Worm (Caenorhabditis elegans): ENCODE measurements around the gene W10G11.19.

Gene W10G11.19

DNA sequence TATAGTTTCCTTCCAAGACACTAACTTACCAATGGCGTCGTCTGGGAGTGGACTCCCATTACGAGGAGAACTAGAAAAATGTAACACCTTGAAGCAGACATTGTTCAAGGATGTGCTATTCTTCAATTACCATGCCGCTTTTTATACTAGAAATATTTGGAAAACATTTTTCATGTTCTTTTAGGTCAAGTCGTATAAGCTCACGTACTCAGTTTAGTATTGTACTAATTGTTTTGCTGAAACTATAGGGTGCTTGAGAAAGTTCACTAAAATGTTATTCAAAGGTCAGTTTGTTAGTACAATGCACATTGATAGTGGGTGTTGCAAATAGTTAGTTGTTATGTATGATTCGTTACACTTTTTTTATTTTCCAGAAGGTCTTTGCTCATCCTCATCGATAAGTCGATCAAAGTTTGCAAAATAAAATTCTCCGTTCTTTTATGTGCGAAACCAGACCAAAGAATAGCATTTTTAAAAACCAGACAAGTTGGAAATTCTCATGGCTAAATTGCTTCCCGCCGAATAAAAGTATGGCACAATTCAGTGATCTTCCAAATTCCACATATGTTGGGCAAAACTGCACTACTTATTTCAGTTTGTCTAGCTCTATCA, 20.6 kb downstream of the W10G11.19 start, which contains the start of the genes clec-128 and clec-129:
TSS of gene clec-128 (minus strand) at position 101 of the 612 bp plus-strand sequence.
TSS of gene clec-129 (plus strand) at position 562 of the 612 bp plus-strand sequence.
- TF ChIP-seq hlh-6 (tag; optimal IDR thresholded peaks at IDR 0.05), result no peak
- no peak for TF ChIP-seq rnt-1 (tag; optimal IDR thresholded peaks at IDR 0.05)
- no peak for TF ChIP-seq hlh-8 (tag; optimal IDR thresholded peaks at IDR 0.05)
- TF ChIP-seq ceh-14 (tag; optimal IDR thresholded peaks at IDR 0.05), result no peak
- TF ChIP-seq unc-3 (GFP tag; conservative IDR thresholded peaks at IDR 0.05), result no peak
- no peak for TF ChIP-seq unc-3 (tag; optimal IDR thresholded peaks at IDR 0.05)
- no peak for TF ChIP-seq ceh-2 (tag; optimal IDR thresholded peaks at IDR 0.05)
- no peak for TF ChIP-seq sox-4 (tag; optimal IDR thresholded peaks at IDR 0.05)
- TF ChIP-seq elt-2 (tag; optimal IDR thresholded peaks at IDR 0.05), result no peak
- TF ChIP-seq syd-9 (tag; optimal IDR thresholded peaks at IDR 0.05), result no peak
- no peak for TF ChIP-seq ets-4 (tag; optimal IDR thresholded peaks at IDR 0.05)
- no peak for TF ChIP-seq dmd-4 (tag; optimal IDR thresholded peaks at IDR 0.05; ENCODE audit: borderline replicate concordance)
- TF ChIP-seq pqm-1 (tag; optimal IDR thresholded peaks at IDR 0.05), result no peak

DNA sequence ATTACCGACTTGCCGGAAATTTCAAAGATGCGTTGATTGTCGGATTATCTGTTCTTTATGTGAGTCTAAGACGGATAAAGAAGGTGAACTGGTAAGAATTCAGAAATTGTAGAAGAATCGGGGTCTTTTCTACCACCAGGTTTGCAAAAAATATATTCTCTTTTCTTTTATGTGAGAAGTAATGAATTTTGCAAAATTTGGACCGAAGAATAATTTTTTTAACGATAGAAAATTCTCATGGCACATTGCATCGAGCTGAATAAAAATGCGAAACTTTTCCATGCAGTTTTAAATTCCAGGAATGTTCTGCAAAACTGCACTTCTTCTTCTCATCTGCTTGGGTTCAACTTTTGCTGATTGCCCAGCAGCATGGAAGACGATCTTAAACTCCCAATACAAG, 22.8 kb downstream of the W10G11.19 start, which contains the start of gene clec-130:
TSS of gene clec-130 (plus strand) at position 301 of the 400 bp plus-strand sequence.
- no peak for TF ChIP-seq unc-3 (GFP tag; conservative IDR thresholded peaks at IDR 0.05)
- no peak for TF ChIP-seq unc-3 (tag; optimal IDR thresholded peaks at IDR 0.05)
- TF ChIP-seq nhr-11 (tag; optimal IDR thresholded peaks at IDR 0.05), result no peak
- TF ChIP-seq tbx-2 (tag; optimal IDR thresholded peaks at IDR 0.05), result no peak
- no peak for TF ChIP-seq hlh-15 (tag; optimal IDR thresholded peaks at IDR 0.05)
- TF ChIP-seq F13H6.1 (tag; optimal IDR thresholded peaks at IDR 0.05), result no peak
- TF ChIP-seq Y22D7AL.16 (tag; optimal IDR thresholded peaks at IDR 0.05), result no peak
- no peak for TF ChIP-seq pqm-1 (tag; optimal IDR thresholded peaks at IDR 0.05)
- no peak for TF ChIP-seq ceh-19 (GFP tag; optimal IDR thresholded peaks at IDR 0.05)
- no peak for TF ChIP-seq K09A11.1 (tag; optimal IDR thresholded peaks at IDR 0.05; ENCODE audit: insufficient read depth)
- TF ChIP-seq ahr-1 (tag; optimal IDR thresholded peaks at IDR 0.05), result no peak
- TF ChIP-seq rnt-1 (tag; optimal IDR thresholded peaks at IDR 0.05), result no peak
- no peak for TF ChIP-seq ceh-24 (tag; optimal IDR thresholded peaks at IDR 0.05)

DNA sequence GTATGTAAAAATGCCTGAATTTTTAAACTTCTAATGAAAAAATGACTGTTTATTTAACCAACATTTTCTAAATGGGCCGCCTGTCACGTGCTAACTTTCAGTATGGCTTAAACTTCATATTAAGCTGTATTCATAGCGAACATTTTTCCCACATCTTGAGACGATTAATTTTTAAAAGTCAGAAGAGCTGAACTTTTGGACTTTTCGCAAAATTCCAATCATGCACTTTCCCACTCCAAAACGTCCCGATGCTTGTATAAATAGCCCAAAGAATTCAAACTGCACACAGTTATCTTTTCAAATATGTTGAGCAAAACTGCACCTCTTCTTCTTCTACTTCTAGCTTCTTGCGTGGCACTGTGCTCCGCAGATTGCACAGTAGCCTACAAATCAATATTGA, 26.3 kb downstream of the W10G11.19 start, which contains the start of gene clec-132:
TSS of gene clec-132 (plus strand) at position 301 of the 400 bp plus-strand sequence.
- TF ChIP-seq ceh-45 (GFP tag; IDR thresholded peaks at IDR 0.05), result no peak
- TF ChIP-seq T23F11.4 (GFP tag; optimal IDR thresholded peaks at IDR 0.05), result no peak
- no peak for TF ChIP-seq hlh-6 (tag; optimal IDR thresholded peaks at IDR 0.05)
- no peak for TF ChIP-seq hlh-8 (tag; optimal IDR thresholded peaks at IDR 0.05)
- TF ChIP-seq nfya-1 (tag; optimal IDR thresholded peaks at IDR 0.05), result no peak
- no peak for TF ChIP-seq elt-4 (tag; optimal IDR thresholded peaks at IDR 0.05)
- TF ChIP-seq ceh-22 (tag; optimal IDR thresholded peaks at IDR 0.05), result no peak
- TF ChIP-seq zip-5 (tag; optimal IDR thresholded peaks at IDR 0.05), result no peak
- TF ChIP-seq mec-3 (tag; optimal IDR thresholded peaks at IDR 0.05; ENCODE audit: borderline replicate concordance), result no peak
- TF ChIP-seq ahr-1 (tag; optimal IDR thresholded peaks at IDR 0.05), result no peak
- no peak for TF ChIP-seq hlh-13 (GFP tag; optimal IDR thresholded peaks at IDR 0.05)
- TF ChIP-seq fkh-6 (tag; optimal IDR thresholded peaks at IDR 0.05), result no peak
- TF ChIP-seq npax-4 (tag; optimal IDR thresholded peaks at IDR 0.05), result no peak
- no peak for TF ChIP-seq F13H6.1 (tag; optimal IDR thresholded peaks at IDR 0.05)
- no peak for TF ChIP-seq tbx-7 (tag; optimal IDR thresholded peaks at IDR 0.05)
- TF ChIP-seq Y22D7AL.16 (tag; optimal IDR thresholded peaks at IDR 0.05), result no peak
- no peak for TF ChIP-seq nhr-232 (tag; optimal IDR thresholded peaks at IDR 0.05)
- no peak for TF ChIP-seq ceh-34 (tag; optimal IDR thresholded peaks at IDR 0.05)
- TF ChIP-seq unc-42 (tag; optimal IDR thresholded peaks at IDR 0.05), result no peak

DNA sequence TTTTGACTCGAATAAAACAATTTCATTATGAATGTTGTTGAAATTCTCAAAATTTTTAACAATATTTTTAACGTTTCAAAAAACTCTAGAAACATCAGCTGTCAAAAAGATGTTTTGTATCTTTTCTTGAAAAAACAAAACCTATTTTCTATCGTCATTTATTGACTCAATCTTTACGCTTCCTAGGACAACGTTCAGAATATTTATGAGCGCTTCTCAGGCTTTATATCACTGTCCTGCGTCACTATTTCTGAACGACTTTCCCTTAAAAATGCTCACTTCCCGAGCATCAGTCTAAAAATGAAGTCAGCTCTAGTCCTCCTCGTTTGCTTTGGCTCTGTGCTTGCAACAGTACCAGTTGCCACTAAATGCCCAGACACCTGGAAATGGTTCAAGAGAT, 27.7 kb downstream of the W10G11.19 start, which contains the start of gene clec-133:
TSS of gene clec-133 (plus strand) at position 301 of the 400 bp plus-strand sequence.
- TF ChIP-seq ceh-22 (tag; optimal IDR thresholded peaks at IDR 0.05) (no peak), tbx-7 (tag; optimal IDR thresholded peaks at IDR 0.05) (no peak), syd-9 (tag; optimal IDR thresholded peaks at IDR 0.05) (no peak)
